Worm (Caenorhabditis elegans) whole organism, midembryonic: ENCODE data around the gene sna-3.
A peak's percentile ranks its signal among the peaks of the same experiment; 100 is the strongest.

ENCODE experiments used
- T22C8.4 ChIP-seq: fragments of 200-800 bp; sonication (Bioruptor generic); IDR thresholded peaks from 2 replicates; pipeline ENCODE4 v1.3.6; 2022; ENCODE audit warnings: missing genetic modification characterization, missing compliant biosample characterization
- cog-1 ChIP-seq: sonication (generic microtip); optimal IDR thresholded peaks from 2 replicates; lab custom pipeline; 2016; ENCODE audit warnings: missing genetic modification characterization, missing compliant biosample characterization
- flt-1 ChIP-seq: fragments of 200-800 bp; sonication (Bioruptor generic); IDR thresholded peaks from 2 replicates; pipeline ENCODE4 v1.3.6; 2022; ENCODE audit warnings: missing genetic modification characterization, missing compliant biosample characterization
- klf-2 ChIP-seq: fragments of 200-800 bp; sonication (Bioruptor generic); conservative IDR thresholded peaks from 2 replicates; pipeline ENCODE4 v1.3.6; 2022; ENCODE audit warnings: missing genetic modification reagents, missing genetic modification characterization, missing compliant biosample characterization
- med-1 ChIP-seq: sonication (generic microtip); optimal IDR thresholded peaks from 2 replicates; lab custom pipeline; 2017; ENCODE audit warnings: missing genetic modification characterization, mild to moderate bottlenecking, missing compliant biosample characterization, antibody characterized with exemption, missing genetic modification reagents; ENCODE audit not compliant: insufficient read depth
- ref-1 ChIP-seq: fragments of 200-800 bp; sonication (Bioruptor generic); conservative IDR thresholded peaks from 2 replicates; pipeline ENCODE4 v1.3.6; 2022; ENCODE audit warnings: missing genetic modification reagents, missing genetic modification characterization, missing compliant biosample characterization
- tab-1 ChIP-seq: fragments of 200-800 bp; sonication (Bioruptor generic); IDR thresholded peaks from 2 replicates; pipeline ENCODE4 v1.3.6; 2022; ENCODE audit warnings: missing genetic modification characterization, missing compliant biosample characterization
- ztf-23 ChIP-seq: fragments of 200-800 bp; sonication (Bioruptor generic); IDR thresholded peaks from 2 replicates; pipeline ENCODE4 v1.3.6; 2022; ENCODE audit warnings: missing genetic modification reagents, missing genetic modification characterization, missing compliant biosample characterization
- ztf-29 ChIP-seq: fragments of 200-800 bp; sonication (Bioruptor generic); IDR thresholded peaks from 2 replicates; pipeline ENCODE4 v1.3.6; 2022; ENCODE audit warnings: missing genetic modification reagents, missing genetic modification characterization, missing compliant biosample characterization

Gene sna-3

ce11 chrIII:6163381-6163780, 42.6 kb downstream of the sna-3 start:
- no peak for TF ChIP-seq ztf-29
- no peak for TF ChIP-seq flt-1 (GFP tag; lab: Robert Waterston, UW)
- TF ChIP-seq ref-1 (GFP tag; lab: Robert Waterston, UW), result no peak
- TF ChIP-seq tab-1 (GFP tag; lab: Robert Waterston, UW), result no peak
- no peak for TF ChIP-seq med-1 (GFP tag; lab: Kevin White, UChicago)
- TF ChIP-seq T22C8.4 (GFP tag; lab: Robert Waterston, UW), result no peak
- TF ChIP-seq cog-1 (tag; lab: Kevin White, UChicago), result no peak

ce11 chrIII:6158642-6159475, 47.2 kb downstream of the sna-3 start, which contains the start of gene nfm-1:
nfm-1 (plus strand) TSS chrIII:6159453.
- TF ChIP-seq ref-1 (GFP tag; lab: Robert Waterston, UW) (peak; percentile 89), flt-1 (GFP tag; lab: Robert Waterston, UW) (peak; percentile 96), ztf-29 (peak; percentile 95), cog-1 (tag; lab: Kevin White, UChicago) (peak; percentile 89), T22C8.4 (GFP tag; lab: Robert Waterston, UW) (peak; percentile 90), tab-1 (GFP tag; lab: Robert Waterston, UW) (peak; percentile 93), klf-2 (peak; percentile 88), med-1 (GFP tag; lab: Kevin White, UChicago) (peak; percentile 60), ztf-23 (GFP tag; lab: Robert Waterston, UW) (peak; percentile 95)

- TF ChIP-seq ztf-23 (GFP tag; lab: Robert Waterston, UW), result no peak
- no peak for TF ChIP-seq med-1 (GFP tag; lab: Kevin White, UChicago)
- no peak for TF ChIP-seq T22C8.4 (GFP tag; lab: Robert Waterston, UW)
- no peak for TF ChIP-seq flt-1 (GFP tag; lab: Robert Waterston, UW)
- no peak for TF ChIP-seq tab-1 (GFP tag; lab: Robert Waterston, UW)
- no peak for TF ChIP-seq ref-1 (GFP tag; lab: Robert Waterston, UW)
- TF ChIP-seq klf-2, result no peak
- TF ChIP-seq ztf-29, result no peak
- no peak for TF ChIP-seq cog-1 (tag; lab: Kevin White, UChicago)
Measured at ce11 chrIII:6157708-6158321, 48.2 kb downstream of the sna-3 start, which contains the start of gene anmt-2. anmt-2 (minus strand) TSS chrIII:6157758.

- TF ChIP-seq ref-1 (GFP tag; lab: Robert Waterston, UW) (no peak), klf-2 (no peak), tab-1 (GFP tag; lab: Robert Waterston, UW) (no peak), ztf-23 (GFP tag; lab: Robert Waterston, UW) (no peak), med-1 (GFP tag; lab: Kevin White, UChicago) (no peak), flt-1 (GFP tag; lab: Robert Waterston, UW) (no peak), T22C8.4 (GFP tag; lab: Robert Waterston, UW) (no peak)
Measured at ce11 chrIII:6155787-6156186, 50.2 kb downstream of the sna-3 start.

- no peak for TF ChIP-seq cog-1 (tag; lab: Kevin White, UChicago)
- TF ChIP-seq ref-1 (GFP tag; lab: Robert Waterston, UW), result no peak
- TF ChIP-seq med-1 (GFP tag; lab: Kevin White, UChicago), result no peak
- no peak for TF ChIP-seq T22C8.4 (GFP tag; lab: Robert Waterston, UW)
- no peak for TF ChIP-seq flt-1 (GFP tag; lab: Robert Waterston, UW)
- no peak for TF ChIP-seq ztf-29
- TF ChIP-seq tab-1 (GFP tag; lab: Robert Waterston, UW), result no peak
- TF ChIP-seq klf-2, result no peak
- TF ChIP-seq ztf-23 (GFP tag; lab: Robert Waterston, UW), result no peak
Measured at ce11 chrIII:6154586-6154985, 51.4 kb downstream of the sna-3 start.
